Fruit fly (Drosophila melanogaster) whole organism, pupa: ENCODE data around the gene CG34437.

ENCODE experiments used
- CG10348 ChIP-seq: fragments of 200-800 bp; sonication (Bioruptor generic); IDR thresholded peaks from 2 replicates; pipeline ENCODE4 v1.3.6; 2022; ENCODE audit warnings: missing biosample characterization, missing genetic modification characterization
- CG12605 ChIP-seq: fragments of 200-800 bp; sonication (Bioruptor generic); IDR thresholded peaks from 2 replicates; pipeline ENCODE4 v1.3.6; 2022; ENCODE audit warnings: missing biosample characterization, missing genetic modification characterization
- CG13204 ChIP-seq: fragments of 200-800 bp; sonication (Bioruptor generic); optimal IDR thresholded peaks from 2 replicates; lab custom pipeline; 2018; ENCODE audit warnings: missing biosample characterization, mild to moderate bottlenecking, missing genetic modification characterization, moderate library complexity
- CG14655 ChIP-seq: fragments of 200-800 bp; sonication (Bioruptor generic); optimal IDR thresholded peaks from 3 replicates; lab custom pipeline; 2017; ENCODE audit warnings: mild to moderate bottlenecking, missing biosample characterization, missing genetic modification reagents, missing genetic modification characterization
- CG15710 ChIP-seq: fragments of 200-800 bp; sonication (Bioruptor generic); optimal IDR thresholded peaks from 2 replicates; lab custom pipeline; 2018; ENCODE audit warnings: missing biosample characterization, mild to moderate bottlenecking, missing genetic modification characterization, moderate library complexity
- CG17806 ChIP-seq: fragments of 200-800 bp; sonication (Bioruptor generic); optimal IDR thresholded peaks from 2 replicates; lab custom pipeline; 2018; ENCODE audit warnings: missing biosample characterization, mild to moderate bottlenecking, missing genetic modification characterization, moderate library complexity
- CG32121 ChIP-seq: fragments of 200-800 bp; sonication (Bioruptor generic); IDR thresholded peaks from 2 replicates; pipeline ENCODE4 v1.3.6; 2022; ENCODE audit warnings: missing biosample characterization, missing genetic modification characterization
- CG34367 ChIP-seq: fragments of 200-800 bp; sonication (Bioruptor generic); optimal IDR thresholded peaks from 2 replicates; lab custom pipeline; 2018; ENCODE audit warnings: missing biosample characterization, mild to moderate bottlenecking, missing genetic modification characterization
- CG4496 ChIP-seq: fragments of 200-800 bp; sonication (Bioruptor generic); IDR thresholded peaks from 3 replicates; pipeline ENCODE4 v1.3.6; 2022; ENCODE audit warnings: missing biosample characterization, missing genetic modification characterization
- CG8159 ChIP-seq: fragments of 200-800 bp; sonication (Bioruptor generic); optimal IDR thresholded peaks from 3 replicates; lab custom pipeline; 2018; ENCODE audit warnings: missing biosample characterization, mild to moderate bottlenecking, missing genetic modification characterization, moderate library complexity
- CG8301 ChIP-seq: fragments of 200-800 bp; sonication (Bioruptor generic); optimal IDR thresholded peaks from 2 replicates; lab custom pipeline; 2018; ENCODE audit warnings: missing biosample characterization, mild to moderate bottlenecking, missing genetic modification characterization
- CG9948 ChIP-seq: fragments of 200-800 bp; sonication (Bioruptor generic); optimal IDR thresholded peaks from 2 replicates; lab custom pipeline; 2018; ENCODE audit warnings: missing biosample characterization, mild to moderate bottlenecking, missing genetic modification characterization, moderate library complexity
- D1 ChIP-seq: fragments of 200-800 bp; sonication (Bioruptor generic); optimal IDR thresholded peaks from 2 replicates; lab custom pipeline; 2018; ENCODE audit warnings: missing biosample characterization, mild to moderate bottlenecking, missing genetic modification characterization, moderate library complexity
- EcR ChIP-seq: fragments of 200-800 bp; sonication (Bioruptor generic); optimal IDR thresholded peaks from 3 replicates; lab custom pipeline; 2019; ENCODE audit warnings: missing biosample characterization, missing genetic modification characterization, mild to moderate bottlenecking, moderate library complexity, missing genetic modification reagents
- Ets98B ChIP-seq: fragments of 200-800 bp; sonication (Bioruptor generic); IDR thresholded peaks from 2 replicates; pipeline ENCODE4 v1.3.6; 2022; ENCODE audit warnings: missing biosample characterization, missing genetic modification characterization
- Pif1A ChIP-seq: fragments of 200-800 bp; sonication (Bioruptor generic); optimal IDR thresholded peaks from 3 replicates; lab custom pipeline; 2016; ENCODE audit warnings: missing biosample characterization, missing genetic modification characterization
- Pif1B ChIP-seq: fragments of 200-800 bp; sonication (Bioruptor generic); optimal IDR thresholded peaks from 3 replicates; lab custom pipeline; 2016; ENCODE audit warnings: missing biosample characterization, missing genetic modification characterization
- Snoo ChIP-seq: fragments of 200-800 bp; sonication (Bioruptor generic); optimal IDR thresholded peaks from 3 replicates; lab custom pipeline; 2017; ENCODE audit warnings: missing biosample characterization, mild to moderate bottlenecking, missing genetic modification characterization, inconsistent platforms
- fd96Ca ChIP-seq: fragments of 200-800 bp; sonication (Bioruptor generic); IDR thresholded peaks from 3 replicates; pipeline ENCODE4 v1.3.6; 2022; ENCODE audit warnings: missing biosample characterization, missing genetic modification characterization
- gl ChIP-seq: fragments of 200-800 bp; sonication (Bioruptor generic); optimal IDR thresholded peaks from 2 replicates; lab custom pipeline; 2018; ENCODE audit warnings: missing biosample characterization, mild to moderate bottlenecking, missing genetic modification characterization
- rn ChIP-seq: fragments of 200-800 bp; sonication (Bioruptor generic); IDR thresholded peaks from 2 replicates; pipeline ENCODE4 v1.3.6; 2022; ENCODE audit warnings: missing biosample characterization, missing genetic modification characterization

The CG34437 gene

DNA sequence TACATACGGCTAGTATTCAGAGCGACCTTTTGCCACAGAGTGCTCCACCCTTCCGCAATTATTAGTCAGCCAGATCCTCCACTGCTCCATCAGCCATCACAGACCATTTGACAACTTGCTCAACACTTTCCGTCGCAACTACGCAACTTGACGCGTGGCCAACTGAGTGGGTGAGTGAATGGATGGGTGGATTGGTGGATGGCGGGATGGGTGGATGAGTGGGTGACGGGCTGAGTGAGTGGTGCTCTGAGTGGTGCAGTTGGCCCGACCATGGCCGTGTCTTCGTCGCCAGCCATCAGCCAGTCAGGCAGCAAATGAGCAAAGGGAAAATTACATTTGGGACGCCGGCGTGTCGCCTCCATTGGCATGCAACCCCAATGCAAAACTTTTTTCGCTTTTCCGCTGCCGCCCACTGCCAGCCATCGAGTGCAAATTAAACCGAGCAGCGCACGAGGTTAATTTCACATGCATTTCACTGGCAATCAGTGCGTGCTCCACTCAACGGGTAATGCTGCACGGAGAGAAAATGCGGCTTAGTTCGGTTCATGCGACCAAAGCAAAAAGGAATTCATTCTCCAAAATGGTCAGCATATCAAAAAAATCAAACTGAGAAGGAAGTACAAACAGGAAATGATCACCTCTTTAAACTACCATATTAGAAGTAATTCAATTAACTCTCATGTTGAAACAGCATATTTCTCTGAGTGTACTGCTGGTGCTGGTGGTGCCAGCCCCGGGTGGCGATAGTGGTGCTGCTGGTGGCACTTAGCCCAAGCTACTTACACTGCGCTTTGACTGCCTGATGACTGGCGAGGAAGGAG lies 24.6 kb downstream of the CG34437 start:
- TF ChIP-seq Ets98B (0 out of 2 replicates have a peak, but pooled peaks have one; percentile 28), EcR (GFP tag; lab: Kevin White, UChicago) (no peak), gl (no peak), fd96Ca (GFP tag; lab: Robert Waterston, UW) (0 out of 3 replicates have a peak, but pooled peaks have one; percentile 44), rn (GFP tag; lab: Robert Waterston, UW) (no peak), D1 (no peak), CG15710 (no peak), CG4496 (GFP tag; lab: Robert Waterston, UW) (no peak), Pif1B (GFP tag; lab: Kevin White, UChicago) (no peak), CG13204 (GFP tag; lab: Kevin White, UChicago) (no peak), CG9948 (tag; lab: Kevin White, UChicago) (no peak), CG14655 (GFP tag; lab: Kevin White, UChicago) (peak; percentile 45), CG32121 (0 out of 2 replicates have a peak, but pooled peaks have one; percentile 31), CG17806 (tag; lab: Kevin White, UChicago) (peak; percentile 0), CG10348 (GFP tag; lab: Robert Waterston, UW) (no peak), CG8301 (tag; lab: Kevin White, UChicago) (peak; percentile 35), CG34367 (tag; lab: Kevin White, UChicago) (no peak), CG12605 (GFP tag; lab: Robert Waterston, UW) (no peak), Pif1A (GFP tag; lab: Kevin White, UChicago) (peak; percentile 17), CG8159 (peak; percentile 7), Snoo (tag; lab: Kevin White, UChicago) (no peak)

DNA sequence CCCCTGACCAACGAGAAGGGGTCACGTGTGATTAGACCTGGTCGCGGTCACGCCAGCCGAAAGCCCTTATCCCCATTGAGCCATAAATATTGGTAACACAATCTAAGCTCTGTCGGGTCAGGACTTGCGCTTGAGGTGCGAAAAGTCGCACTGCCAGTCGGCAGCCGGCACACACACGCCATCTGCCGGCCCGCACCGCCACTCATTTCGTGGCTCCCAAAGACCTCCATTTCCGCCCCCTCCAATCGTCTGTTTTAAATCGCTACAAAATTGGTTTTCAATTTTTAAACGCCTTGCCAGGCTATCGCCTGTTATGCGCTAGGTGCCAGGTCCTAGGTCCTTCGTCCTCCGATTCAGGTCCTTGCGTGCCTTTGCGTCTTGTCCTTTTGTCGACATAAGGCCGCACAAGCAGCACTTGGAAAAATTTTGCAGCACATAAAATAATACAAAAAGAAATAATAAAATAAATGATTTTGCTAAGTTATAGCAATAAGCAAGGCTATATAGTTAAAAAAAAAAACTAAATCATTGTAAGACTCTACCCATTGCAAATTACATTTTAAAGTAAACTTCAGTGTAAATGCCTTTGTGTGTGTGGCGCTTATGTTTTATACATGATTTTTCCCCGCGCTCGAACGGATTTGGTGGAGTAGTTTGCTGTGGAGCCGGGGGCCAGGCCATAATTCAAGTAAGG lies 33.8 kb downstream of the CG34437 start:
- no peak for TF ChIP-seq Pif1A (GFP tag; lab: Kevin White, UChicago)
- peak; percentile 59 for TF ChIP-seq CG17806 (tag; lab: Kevin White, UChicago)
- peak; percentile 2 for TF ChIP-seq CG9948 (tag; lab: Kevin White, UChicago)
- TF ChIP-seq CG8159 = peak; percentile 52

DNA sequence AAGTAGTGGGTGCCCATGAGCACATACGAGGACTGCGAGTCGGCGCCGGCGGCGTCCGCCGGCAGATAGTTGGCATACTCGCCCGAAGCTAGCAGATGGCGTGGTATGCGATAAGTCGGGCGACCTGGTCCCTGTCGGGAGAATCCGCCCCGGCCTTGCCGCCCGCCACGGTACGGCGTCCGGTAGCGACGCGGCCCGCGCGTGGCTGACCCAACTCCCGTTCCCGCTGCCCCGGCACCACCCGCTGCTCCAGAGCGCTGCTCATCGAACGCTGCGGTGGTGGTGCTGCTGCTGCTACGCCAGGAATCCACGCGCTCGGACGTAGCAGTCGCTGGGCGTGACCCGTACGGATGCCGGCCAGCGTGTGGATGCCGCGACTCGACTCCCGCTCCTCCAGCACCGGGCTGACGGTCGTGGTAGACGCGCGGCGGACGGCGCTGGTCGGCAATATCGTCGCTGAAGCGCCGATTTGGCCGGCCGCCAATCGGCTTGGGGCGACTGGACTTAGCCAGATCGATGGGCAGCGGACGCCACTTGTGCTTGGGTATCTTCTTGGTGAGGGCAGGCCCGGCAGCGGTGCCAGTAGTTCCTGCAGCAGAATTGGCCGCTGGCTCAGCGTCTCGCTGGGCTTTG lies 40.3 kb downstream of the CG34437 start:
- no peak for TF ChIP-seq D1
- TF ChIP-seq EcR (GFP tag; lab: Kevin White, UChicago) = no peak
- TF ChIP-seq, all 21 proteins: peak for 0

DNA sequence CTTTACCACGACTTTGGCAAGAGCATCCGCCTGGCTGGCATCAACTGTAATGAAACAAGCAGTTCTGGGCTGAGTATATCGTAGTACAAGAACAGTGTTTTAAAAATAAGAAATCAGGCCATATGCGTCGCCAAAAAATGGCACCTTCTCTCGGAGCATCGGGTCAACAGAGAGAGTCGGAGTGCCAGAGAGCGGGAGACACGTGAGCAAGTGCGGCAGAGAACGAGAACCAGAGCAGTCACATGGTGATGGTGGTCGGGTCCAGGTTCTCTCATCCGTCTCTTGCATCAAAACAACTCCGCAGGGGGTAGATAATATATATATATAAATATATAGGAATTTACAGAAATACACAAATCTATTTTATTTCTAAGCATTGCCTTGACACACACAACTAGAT lies 41.3 kb downstream of the CG34437 start:
- no peak for TF ChIP-seq rn (GFP tag; lab: Robert Waterston, UW)
- peak; percentile 0 for TF ChIP-seq Pif1B (GFP tag; lab: Kevin White, UChicago)
- TF ChIP-seq, all 21 proteins: peak for 1

DNA sequence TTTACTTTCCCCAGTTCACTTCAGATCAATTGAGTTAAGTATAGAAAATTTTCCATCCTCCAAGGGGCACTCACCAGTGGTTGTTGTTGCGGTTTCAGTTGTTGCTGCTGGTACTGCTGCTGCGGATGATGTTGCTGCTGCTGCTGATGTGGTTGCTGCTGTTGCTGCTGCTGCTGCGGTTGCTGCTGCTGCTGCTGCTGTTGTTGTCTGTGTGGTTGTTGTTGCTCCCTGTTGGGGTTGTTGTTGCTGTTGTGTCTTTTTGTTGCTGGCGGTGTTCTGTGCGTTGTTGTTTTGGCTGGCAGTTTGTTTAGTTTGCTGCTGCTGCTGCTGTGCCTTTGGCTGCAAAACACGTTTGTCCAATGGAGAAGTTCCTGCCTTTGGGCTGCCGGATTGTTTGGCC lies 41.9 kb downstream of the CG34437 start:
- TF ChIP-seq gl (no peak), Pif1A (GFP tag; lab: Kevin White, UChicago) (no peak), CG13204 (GFP tag; lab: Kevin White, UChicago) (peak; percentile 72), Ets98B (no peak), Snoo (tag; lab: Kevin White, UChicago) (no peak), fd96Ca (GFP tag; lab: Robert Waterston, UW) (no peak), EcR (GFP tag; lab: Kevin White, UChicago) (peak; percentile 16)

DNA sequence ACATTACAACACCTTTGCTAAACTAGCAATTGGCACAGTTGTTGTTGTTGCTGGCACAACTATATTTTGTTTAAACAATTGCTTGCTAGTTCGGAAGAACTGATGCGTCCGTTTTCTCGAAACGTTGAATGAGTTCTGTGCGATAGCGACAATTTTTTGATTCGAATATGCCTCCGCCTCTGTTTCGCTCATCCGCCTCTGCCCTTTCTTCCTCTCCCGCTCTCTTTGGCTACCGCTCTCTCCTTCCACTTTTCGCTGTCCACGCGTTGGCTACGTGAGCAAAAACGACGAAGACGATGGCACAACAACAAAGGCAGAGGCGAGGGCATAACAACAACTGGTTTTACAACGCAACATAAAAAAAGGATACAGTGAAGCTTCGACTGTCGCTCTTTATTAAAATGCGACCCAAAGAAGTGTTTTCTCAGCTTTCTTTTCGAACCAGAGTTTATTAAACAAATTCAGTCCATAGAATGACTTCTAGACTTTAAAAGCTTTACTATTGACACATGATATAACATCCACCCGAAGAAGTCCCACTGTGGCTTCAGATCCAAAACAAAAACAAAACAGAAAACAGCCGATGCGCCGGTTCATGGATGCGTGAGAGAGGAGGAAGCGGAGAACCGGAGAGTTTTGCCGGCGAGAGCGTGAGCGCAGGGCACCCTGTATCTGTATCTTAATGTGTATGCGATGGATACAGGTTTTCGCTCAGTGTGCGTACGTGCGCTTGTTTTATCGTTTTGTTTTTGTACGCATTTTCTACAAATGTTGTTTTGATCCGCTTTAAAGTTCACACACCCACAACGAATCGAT lies 42.8 kb downstream of the CG34437 start:
- TF ChIP-seq CG10348 (GFP tag; lab: Robert Waterston, UW) (no peak), CG13204 (GFP tag; lab: Kevin White, UChicago) (peak; percentile 100), fd96Ca (GFP tag; lab: Robert Waterston, UW) (no peak), Snoo (tag; lab: Kevin White, UChicago) (peak; percentile 100), CG34367 (tag; lab: Kevin White, UChicago) (peak; percentile 100), CG12605 (GFP tag; lab: Robert Waterston, UW) (no peak), gl (peak; percentile 100), Ets98B (no peak), CG14655 (GFP tag; lab: Kevin White, UChicago) (peak; percentile 100), CG15710 (peak; percentile 100), CG8301 (tag; lab: Kevin White, UChicago) (peak; percentile 100), D1 (peak; percentile 100), Pif1A (GFP tag; lab: Kevin White, UChicago) (peak; percentile 100), CG17806 (tag; lab: Kevin White, UChicago) (peak; percentile 100), Pif1B (GFP tag; lab: Kevin White, UChicago) (peak; percentile 100), EcR (GFP tag; lab: Kevin White, UChicago) (peak; percentile 97), CG8159 (peak; percentile 100), CG32121 (no peak), rn (GFP tag; lab: Robert Waterston, UW) (no peak), CG9948 (tag; lab: Kevin White, UChicago) (peak; percentile 100), CG4496 (GFP tag; lab: Robert Waterston, UW) (no peak)
- TF ChIP-seq, all 21 proteins: peak for 14
